Worm (Caenorhabditis elegans) whole organism, L4/young adult: ENCODE measurements around the gene srw-41.

Experiments used
- W03F9.2 ChIP-seq: fragments of 150-350 bp; optimal IDR thresholded peaks from 2 replicates; lab custom pipeline; 2014; ENCODE audit warnings: missing biosample characterization, missing genetic modification characterization
- dao-5 ChIP-seq: sonication (generic microtip); optimal IDR thresholded peaks from 2 replicates; lab custom pipeline; 2016; ENCODE audit warnings: missing genotype, missing genetic modification characterization, moderate library complexity, missing compliant biosample characterization
- him-1 ChIP-seq: sonication (generic microtip); optimal IDR thresholded peaks from 2 replicates; lab custom pipeline; 2016; ENCODE audit warnings: missing genotype, missing genetic modification reagents, missing genetic modification characterization, missing compliant biosample characterization

DNA sequence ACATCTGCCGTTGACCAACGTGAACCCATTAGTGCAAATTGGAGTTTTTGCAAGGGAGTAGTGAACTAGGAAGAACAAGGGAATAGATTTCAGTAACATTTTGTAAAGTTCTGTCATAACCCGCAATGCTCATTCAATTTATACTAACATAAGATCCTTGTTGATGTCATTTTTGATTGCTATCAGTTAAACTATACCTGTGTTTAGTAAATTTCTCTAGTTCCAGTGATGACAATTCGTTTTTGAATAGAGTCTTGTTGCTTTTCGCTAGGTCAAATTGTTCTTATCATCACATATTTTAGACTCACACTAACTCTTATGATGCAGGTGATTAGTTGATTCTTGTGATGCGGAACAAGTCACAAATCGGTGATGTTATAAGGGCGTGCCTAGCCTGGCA lies 9.3 kb downstream of the srw-41 start, which contains the start of gene clec-9:
- TF ChIP-seq dao-5 (tag; lab: Kevin White, UChicago) (no peak), W03F9.2 (tag; lab: Kevin White, UChicago) (no peak), him-1 (tag; lab: Kevin White, UChicago) (no peak)
